Worm (Caenorhabditis elegans) whole organism, L3 larva: ENCODE data around the gene chk-2.
A peak's percentile ranks its signal among the peaks of the same experiment; 100 is the strongest.

Experiments
- R02D3.7 ChIP-seq: fragments of 150-350 bp; optimal IDR thresholded peaks from 2 replicates; lab custom pipeline; 2014; ENCODE audit warnings: missing biosample characterization, missing genetic modification characterization
- ZK546.5 ChIP-seq: sonication (generic microtip); optimal IDR thresholded peaks from 2 replicates; lab custom pipeline; 2017; ENCODE audit warnings: missing biosample characterization, missing genetic modification characterization
- aly-2 ChIP-seq: fragments of 150-350 bp; optimal IDR thresholded peaks from 2 replicates; lab custom pipeline; 2014; ENCODE audit warnings: missing biosample characterization, missing genetic modification characterization
- ceh-16 ChIP-seq: sonication (generic microtip); optimal IDR thresholded peaks from 2 replicates; lab custom pipeline; 2017; ENCODE audit warnings: missing biosample characterization, missing genetic modification characterization
- ceh-82 ChIP-seq: fragments of 150-350 bp; optimal IDR thresholded peaks from 2 replicates; lab custom pipeline; 2014; ENCODE audit warnings: missing biosample characterization, missing genetic modification characterization
- ceh-9 ChIP-seq: sonication (generic microtip); optimal IDR thresholded peaks from 2 replicates; lab custom pipeline; 2018; ENCODE audit warnings: missing biosample characterization, missing genetic modification characterization
- egl-27 ChIP-seq: sonication (generic microtip); optimal IDR thresholded peaks from 4 replicates; lab custom pipeline; 2017; ENCODE audit warnings: missing biosample characterization, missing genetic modification reagents, missing genetic modification characterization
- egl-5 ChIP-seq: fragments of 150-350 bp; optimal IDR thresholded peaks from 2 replicates; lab custom pipeline; 2017; ENCODE audit warnings: missing biosample characterization, missing genetic modification reagents, missing genetic modification characterization, inconsistent platforms
- elt-1 ChIP-seq: fragments of 150-350 bp; optimal IDR thresholded peaks from 2 replicates; lab custom pipeline; 2014; ENCODE audit warnings: missing biosample characterization, missing genetic modification characterization
- elt-2 ChIP-seq: sonication (generic microtip); optimal IDR thresholded peaks from 2 replicates; lab custom pipeline; 2016; ENCODE audit warnings: missing genetic modification reagents, mild to moderate bottlenecking, missing genetic modification characterization, missing compliant biosample characterization
- elt-3 ChIP-seq, 3 experiments: fragments of 150-350 bp in 1 of 3; sonication (generic microtip) in 2 of 3; optimal IDR thresholded peaks; 2 replicates in 2 of 3; 4 replicates in 1 of 3; lab custom pipeline; 2014 to 2017; ENCODE audit warnings: missing biosample characterization in 3 of 3, missing genetic modification characterization in 3 of 3
- eor-1 ChIP-seq, 2 experiments: fragments of 150-350 bp; optimal IDR thresholded peaks; 2 replicates each; lab custom pipeline; 2014 to 2018; ENCODE audit warnings: missing biosample characterization in 2 of 2, missing genetic modification characterization in 2 of 2
- fkh-10 ChIP-seq: sonication (generic microtip); optimal IDR thresholded peaks from 2 replicates; lab custom pipeline; 2017; ENCODE audit warnings: missing biosample characterization, missing genetic modification reagents, missing genetic modification characterization
- fkh-2 ChIP-seq: fragments of 150-350 bp; optimal IDR thresholded peaks from 2 replicates; lab custom pipeline; 2014; ENCODE audit warnings: missing biosample characterization, missing genetic modification reagents, missing genetic modification characterization
- fos-1 ChIP-seq: fragments of 150-350 bp; optimal IDR thresholded peaks from 2 replicates; lab custom pipeline; 2014; ENCODE audit warnings: missing biosample characterization, missing genetic modification characterization
- hmg-11 ChIP-seq: sonication (generic microtip); optimal IDR thresholded peaks from 2 replicates; lab custom pipeline; 2016; ENCODE audit warnings: missing genetic modification characterization, missing compliant biosample characterization
- lin-15B ChIP-seq: fragments of 150-350 bp; optimal IDR thresholded peaks from 2 replicates; lab custom pipeline; 2014; ENCODE audit warnings: missing biosample characterization, missing genetic modification characterization
- lin-39 ChIP-seq: fragments of 150-350 bp; optimal IDR thresholded peaks from 2 replicates; lab custom pipeline; 2018; ENCODE audit warnings: missing biosample characterization, missing genetic modification reagents, missing genetic modification characterization
- lsy-12 ChIP-seq: sonication (generic microtip); optimal IDR thresholded peaks from 2 replicates; lab custom pipeline; 2016; ENCODE audit warnings: mild to moderate bottlenecking, missing genetic modification characterization, missing compliant biosample characterization
- mml-1 ChIP-seq: fragments of 150-350 bp; sonication (generic microtip); optimal IDR thresholded peaks from 3 replicates; lab custom pipeline; 2014; ENCODE audit warnings: missing biosample characterization, missing genetic modification characterization
- nfya-1 ChIP-seq: sonication (generic microtip); optimal IDR thresholded peaks from 2 replicates; lab custom pipeline; 2017; ENCODE audit warnings: missing genetic modification characterization, mild to moderate bottlenecking, missing compliant biosample characterization, antibody characterized with exemption, moderate library complexity; ENCODE audit not compliant: insufficient read depth
- nhr-11 ChIP-seq: fragments of 150-350 bp; optimal IDR thresholded peaks from 2 replicates; lab custom pipeline; 2014; ENCODE audit warnings: missing biosample characterization, missing genetic modification characterization
- nhr-12 ChIP-seq: fragments of 150-350 bp; optimal IDR thresholded peaks from 2 replicates; lab custom pipeline; 2014; ENCODE audit warnings: missing biosample characterization, missing genetic modification characterization
- nhr-23 ChIP-seq: fragments of 150-350 bp; optimal IDR thresholded peaks from 2 replicates; lab custom pipeline; 2014; ENCODE audit warnings: missing biosample characterization, missing genetic modification reagents, missing genetic modification characterization
- nhr-237 ChIP-seq: fragments of 150-350 bp; optimal IDR thresholded peaks from 2 replicates; lab custom pipeline; 2014; ENCODE audit warnings: missing biosample characterization, missing genetic modification characterization
- nhr-25 ChIP-seq: sonication (generic microtip); optimal IDR thresholded peaks from 2 replicates; lab custom pipeline; 2017; ENCODE audit warnings: missing biosample characterization, missing genetic modification characterization
- nhr-28 ChIP-seq: fragments of 150-350 bp; optimal IDR thresholded peaks from 2 replicates; lab custom pipeline; 2014; ENCODE audit warnings: missing biosample characterization, missing genetic modification characterization
- nhr-43 ChIP-seq: sonication (generic microtip); optimal IDR thresholded peaks from 2 replicates; lab custom pipeline; 2016; ENCODE audit warnings: mild to moderate bottlenecking, missing genetic modification characterization, missing compliant biosample characterization; ENCODE audit not compliant: poor library complexity, severe bottlenecking
- nhr-76 ChIP-seq: fragments of 150-350 bp; sonication (generic microtip); optimal IDR thresholded peaks from 5 replicates; lab custom pipeline; 2014; ENCODE audit warnings: missing biosample characterization, missing genetic modification characterization
- nhr-77 ChIP-seq: fragments of 150-350 bp; optimal IDR thresholded peaks from 2 replicates; lab custom pipeline; 2014; ENCODE audit warnings: missing biosample characterization, missing genetic modification characterization
- pha-4 ChIP-seq: fragments of 150-350 bp; optimal IDR thresholded peaks from 2 replicates; lab custom pipeline; 2014; ENCODE audit warnings: missing biosample characterization, missing genetic modification reagents, missing genetic modification characterization
- pqm-1 ChIP-seq: fragments of 150-350 bp; optimal IDR thresholded peaks from 2 replicates; lab custom pipeline; 2017; ENCODE audit warnings: missing biosample characterization, missing genetic modification characterization, inconsistent platforms
- snpc-4 ChIP-seq: fragments of 150-350 bp; optimal IDR thresholded peaks from 2 replicates; lab custom pipeline; 2014; ENCODE audit warnings: missing biosample characterization, missing genetic modification characterization
- tbx-2 ChIP-seq: sonication (generic microtip); optimal IDR thresholded peaks from 2 replicates; lab custom pipeline; 2016; ENCODE audit warnings: mild to moderate bottlenecking, missing genetic modification characterization, missing compliant biosample characterization
- unc-62 ChIP-seq: fragments of 150-350 bp; sonication (generic microtip); optimal IDR thresholded peaks from 4 replicates; lab custom pipeline; 2014; ENCODE audit warnings: missing biosample characterization, missing genetic modification reagents, missing genetic modification characterization
- ztf-4 ChIP-seq: fragments of 150-350 bp; optimal IDR thresholded peaks from 2 replicates; lab custom pipeline; 2014; ENCODE audit warnings: missing biosample characterization, missing genetic modification characterization

The chk-2 gene

ce11 chrV:19915973-19916605 lies at the start of gene chk-2, which contains the start of gene Y60A3A.19:
Gene chk-2 (minus strand): TSS chrV:19916023.
Gene Y60A3A.19 (plus strand): TSS chrV:19916555.
- TF ChIP-seq lsy-12 (no peak), snpc-4 (tag; lab: Kevin White, UChicago) (no peak), ztf-4 (tag; lab: Kevin White, UChicago) (no peak), ZK546.5 (no peak), elt-3 (tag; optimal IDR thresholded peaks at IDR 0.05; lab: Kevin White, UChicago) (no peak), unc-62 (GFP tag; lab: Kevin White, UChicago) (no peak), nhr-237 (tag; lab: Kevin White, UChicago) (no peak), nfya-1 (tag; lab: Kevin White, UChicago) (no peak), pqm-1 (tag; lab: Kevin White, UChicago) (no peak), lin-15B (tag; lab: Kevin White, UChicago) (no peak), nhr-77 (no peak), fkh-10 (GFP tag; lab: Kevin White, UChicago) (no peak), lin-39 (tag; lab: Kevin White, UChicago) (no peak), mml-1 (tag; lab: Kevin White, UChicago) (no peak), fos-1 (tag; lab: Kevin White, UChicago) (no peak), nhr-11 (tag; lab: Kevin White, UChicago) (no peak), nhr-76 (tag; lab: Kevin White, UChicago) (no peak), nhr-43 (no peak), hmg-11 (tag; lab: Kevin White, UChicago) (no peak)

ce11 chrV:19961971-19962370 lies 46.1 kb upstream of the chk-2 start:
- TF ChIP-seq nhr-28 (tag; lab: Kevin White, UChicago): no peak
- TF ChIP-seq nhr-25 (tag; lab: Kevin White, UChicago): no peak
- TF ChIP-seq aly-2 (tag; lab: Kevin White, UChicago): no peak
- no peak for TF ChIP-seq nhr-12 (tag; lab: Kevin White, UChicago)
- no peak for TF ChIP-seq snpc-4 (tag; lab: Kevin White, UChicago)
- TF ChIP-seq unc-62 (GFP tag; lab: Kevin White, UChicago): no peak
- TF ChIP-seq fos-1 (tag; lab: Kevin White, UChicago): no peak
- no peak for TF ChIP-seq mml-1 (tag; lab: Kevin White, UChicago)
- no peak for TF ChIP-seq elt-2
- no peak for TF ChIP-seq nhr-23 (tag; lab: Kevin White, UChicago)
- TF ChIP-seq eor-1 (tag; optimal IDR thresholded peaks at IDR 0.05; lab: Kevin White, UChicago): no peak
- no peak for TF ChIP-seq egl-5
- no peak for TF ChIP-seq egl-27 (tag; lab: Kevin White, UChicago)
- TF ChIP-seq ceh-82: no peak
- TF ChIP-seq ceh-16 (tag; lab: Kevin White, UChicago): no peak
- TF ChIP-seq elt-1 (tag; lab: Kevin White, UChicago): no peak
- no peak for TF ChIP-seq fkh-10 (GFP tag; lab: Kevin White, UChicago)
- TF ChIP-seq fkh-2: no peak

ce11 chrV:19958744-19959143 lies 42.9 kb upstream of the chk-2 start, which contains the start of gene srh-172:
Gene srh-172 (plus strand): TSS chrV:19959044.
- TF ChIP-seq nhr-12 (tag; lab: Kevin White, UChicago) (no peak), unc-62 (GFP tag; lab: Kevin White, UChicago) (no peak), ceh-9 (tag; lab: Kevin White, UChicago) (no peak), tbx-2 (tag; lab: Kevin White, UChicago) (no peak), elt-1 (tag; lab: Kevin White, UChicago) (no peak), nhr-237 (tag; lab: Kevin White, UChicago) (no peak), nfya-1 (tag; lab: Kevin White, UChicago) (no peak)

ce11 chrV:19955171-19955570 lies 39.3 kb upstream of the chk-2 start, which contains the start of gene abhd-3.1:
Gene abhd-3.1 (plus strand): TSS chrV:19955488.
- TF ChIP-seq R02D3.7 (tag; lab: Kevin White, UChicago) (no peak), hmg-11 (tag; lab: Kevin White, UChicago) (peak; percentile 23), pha-4 (tag; lab: Kevin White, UChicago) (peak; percentile 4)
